Worm (Caenorhabditis elegans): ENCODE measurements around the gene col-139.

The col-139 gene

ce11 chrV:4628517-4628930 lies 25.2 kb downstream of the col-139 start, which contains the start of gene pmt-2 (continued):
- no peak for TF ChIP-seq lsy-27 (tag; optimal IDR thresholded peaks at IDR 0.05; ENCODE audit: borderline replicate concordance, insufficient read depth)
- no peak for TF ChIP-seq rec-8 (tag; optimal IDR thresholded peaks at IDR 0.05)
- TF ChIP-seq dpl-1 (GFP tag; optimal IDR thresholded peaks at IDR 0.05), result no peak
- no peak for TF ChIP-seq B0261.1 (tag; optimal IDR thresholded peaks at IDR 0.05)
- no peak for TF ChIP-seq unc-130 (GFP tag; optimal IDR thresholded peaks at IDR 0.05)
- TF ChIP-seq F57A8.1 (GFP tag; optimal IDR thresholded peaks at IDR 0.05), result no peak
- no peak for TF ChIP-seq ztf-25 (GFP tag; IDR thresholded peaks at IDR 0.05)
- no peak for TF ChIP-seq Y56A3A.18 (GFP tag; IDR thresholded peaks at IDR 0.05)
- TF ChIP-seq cebp-1 (GFP tag; IDR thresholded peaks at IDR 0.05), result no peak
- peak; percentile 4 for TF ChIP-seq cebp-1 (tag; optimal IDR thresholded peaks at IDR 0.05)
- no peak for TF ChIP-seq K11D2.4 (GFP tag; IDR thresholded peaks at IDR 0.05)
- TF ChIP-seq dpff-1 (tag; optimal IDR thresholded peaks at IDR 0.05), result no peak
- TF ChIP-seq madf-6 (GFP tag; IDR thresholded peaks at IDR 0.05), result no peak; the same call in 1 of the 2 replicates
- no peak for TF ChIP-seq tbx-9 (tag; optimal IDR thresholded peaks at IDR 0.05; ENCODE audit: borderline replicate concordance)
- TF ChIP-seq lsl-1 (GFP tag; optimal IDR thresholded peaks at IDR 0.05), result no peak

ce11 chrV:4626344-4626743 lies 27.4 kb downstream of the col-139 start:
- TF ChIP-seq dox-1 (GFP tag; IDR thresholded peaks at IDR 0.05) (no peak), lag-1 (GFP tag; IDR thresholded peaks at IDR 0.05) (no peak), lin-54 (GFP tag; optimal IDR thresholded peaks at IDR 0.05) (no peak), tbp1 (GFP tag; optimal IDR thresholded peaks at IDR 0.05) (no peak), nhr-179 (tag; optimal IDR thresholded peaks at IDR 0.05) (no peak), lin-35 (GFP tag; optimal IDR thresholded peaks at IDR 0.05) (no peak), sdz-38 (tag; optimal IDR thresholded peaks at IDR 0.05) (no peak), madf-10 (tag; optimal IDR thresholded peaks at IDR 0.05) (no peak), ets-4 (GFP tag; optimal IDR thresholded peaks at IDR 0.05) (no peak), ceh-40 (GFP tag; IDR thresholded peaks at IDR 0.05) (no peak), Y79H2A.3 (GFP tag; conservative IDR thresholded peaks at IDR 0.05) (no peak), nfya-1 (tag; optimal IDR thresholded peaks at IDR 0.05; ENCODE audit: borderline replicate concordance, insufficient read depth) (no peak), mcd-1 (GFP tag; IDR thresholded peaks at IDR 0.05) (no peak), hsf-1 (GFP tag; IDR thresholded peaks at IDR 0.05) (no peak)

ce11 chrV:4624717-4625116 lies 29.1 kb downstream of the col-139 start:
- TF ChIP-seq nfyb-1 (GFP tag; IDR thresholded peaks at IDR 0.05) (peak; percentile 75), F55B11.4 (tag; optimal IDR thresholded peaks at IDR 0.05; ENCODE audit: borderline replicate concordance, insufficient read depth) (no peak), ccch-3 (GFP tag; optimal IDR thresholded peaks at IDR 0.05) (no peak)

ce11 chrV:4623535-4623934 lies 30.2 kb downstream of the col-139 start:
- TF ChIP-seq Y95B8A.8 (GFP tag; IDR thresholded peaks at IDR 0.05) (no peak), nfya-2 (GFP tag; IDR thresholded peaks at IDR 0.05) (no peak)

- TF ChIP-seq madf-6 (GFP tag; IDR thresholded peaks at IDR 0.05) (no peak), K11D2.4 (GFP tag; IDR thresholded peaks at IDR 0.05) (no peak), lsy-27 (tag; optimal IDR thresholded peaks at IDR 0.05; ENCODE audit: borderline replicate concordance, insufficient read depth) (no peak), hsf-1 (GFP tag; IDR thresholded peaks at IDR 0.05) (no peak), F10E7.11 (tag; optimal IDR thresholded peaks at IDR 0.05) (no peak), ccch-3 (GFP tag; optimal IDR thresholded peaks at IDR 0.05) (no peak), D2030.7 (GFP tag; IDR thresholded peaks at IDR 0.05) (no peak), F22D6.2 (tag; optimal IDR thresholded peaks at IDR 0.05) (no peak)
Measured at ce11 chrV:4617260-4617659, 36.5 kb downstream of the col-139 start, which contains the start of gene sumv-2. sumv-2 (plus strand) TSS chrV:4617560.
